Worm (Caenorhabditis elegans) whole organism, L2 larva: Measurements from ENCODE around the gene srh-233.

Experiments used
- ama-1 ChIP-seq: fragments of 150-350 bp; optimal IDR thresholded peaks from 2 replicates; lab custom pipeline; 2018; ENCODE audit warnings: inconsistent platforms
- blmp-1 ChIP-seq: sonication (generic microtip); optimal IDR thresholded peaks from 2 replicates; lab custom pipeline; 2017; ENCODE audit warnings: missing genetic modification characterization, mild to moderate bottlenecking, missing compliant biosample characterization, antibody characterized with exemption, moderate library complexity; ENCODE audit not compliant: insufficient read depth
- dmd-4 ChIP-seq: sonication (generic microtip); optimal IDR thresholded peaks from 2 replicates; lab custom pipeline; 2017; ENCODE audit warnings: missing biosample characterization, missing genetic modification characterization
- elt-3 ChIP-seq: sonication (generic microtip); optimal IDR thresholded peaks from 2 replicates; lab custom pipeline; 2017; ENCODE audit warnings: missing biosample characterization, missing genetic modification characterization
- mdl-1 ChIP-seq, 2 experiments: fragments of 150-350 bp in 1 of 2; sonication (generic microtip) in 1 of 2; optimal IDR thresholded peaks; 2 replicates each; lab custom pipeline; 2017; ENCODE audit warnings: missing biosample characterization in 2 of 2, missing genetic modification characterization in 2 of 2
- nhr-237 ChIP-seq: fragments of 150-350 bp; optimal IDR thresholded peaks from 2 replicates; lab custom pipeline; 2014; ENCODE audit warnings: missing biosample characterization, missing genetic modification characterization
- unc-39 ChIP-seq: fragments of 150-350 bp; optimal IDR thresholded peaks from 2 replicates; lab custom pipeline; 2014; ENCODE audit warnings: missing biosample characterization, missing genetic modification characterization

DNA sequence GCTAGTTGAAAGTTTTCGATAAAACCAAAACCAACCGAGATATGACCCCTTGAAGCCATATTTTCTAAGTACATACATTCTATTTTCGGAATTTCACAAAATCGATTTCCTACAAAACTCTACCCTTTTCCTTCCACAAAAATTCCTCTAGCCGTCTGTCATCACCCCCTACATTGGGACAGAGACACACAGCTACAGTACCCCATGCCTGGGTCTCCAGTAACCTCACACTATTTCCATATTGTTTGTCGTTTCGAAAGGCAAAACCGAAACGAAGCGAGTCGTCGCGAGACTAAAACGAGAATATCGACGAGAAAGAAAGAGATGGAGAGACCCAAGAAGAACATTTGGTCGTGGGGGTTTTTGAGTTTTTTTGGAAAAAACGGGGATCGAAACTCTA, 19.2 kb downstream of the srh-233 start:
- no peak for TF ChIP-seq blmp-1 (tag; lab: Kevin White, UChicago)
- no peak for TF ChIP-seq dmd-4 (tag; lab: Kevin White, UChicago)
- TF ChIP-seq mdl-1 (tag; optimal IDR thresholded peaks at IDR 0.05; lab: Kevin White, UChicago): no peak
- TF ChIP-seq nhr-237 (tag; lab: Kevin White, UChicago): no peak
- no peak for TF ChIP-seq unc-39
- no peak for TF ChIP-seq ama-1 (lab: Kevin White, UChicago)
- TF ChIP-seq elt-3 (tag; lab: Kevin White, UChicago): no peak
